Worm (Caenorhabditis elegans) whole organism, late embryonic: ENCODE measurements around the gene dph-7.

Source experiments
- C08G9.2 ChIP-seq: sonication (generic microtip); optimal IDR thresholded peaks from 2 replicates; lab custom pipeline; 2016; ENCODE audit warnings: mild to moderate bottlenecking, missing genetic modification characterization, moderate library complexity, missing compliant biosample characterization
- K02D7.2 ChIP-seq: sonication (generic microtip); optimal IDR thresholded peaks from 2 replicates; lab custom pipeline; 2017; ENCODE audit warnings: mild to moderate bottlenecking, missing genetic modification characterization, missing compliant biosample characterization
- T23F11.4 ChIP-seq: fragments of 200-800 bp; sonication (Bioruptor generic); optimal IDR thresholded peaks from 2 replicates; lab custom pipeline; 2018; ENCODE audit warnings: mild to moderate bottlenecking, missing genetic modification characterization, missing compliant biosample characterization
- Y22D7AL.16 ChIP-seq: sonication (generic microtip); optimal IDR thresholded peaks from 2 replicates; lab custom pipeline; 2016; ENCODE audit warnings: missing genetic modification characterization, missing compliant biosample characterization
- ahr-1 ChIP-seq: sonication (generic microtip); optimal IDR thresholded peaks from 2 replicates; lab custom pipeline; 2016; ENCODE audit warnings: missing genetic modification characterization, missing compliant biosample characterization
- ceh-18 ChIP-seq: sonication (generic microtip); optimal IDR thresholded peaks from 2 replicates; lab custom pipeline; 2016; ENCODE audit warnings: missing genetic modification characterization, missing compliant biosample characterization
- ceh-19 ChIP-seq: fragments of 200-800 bp; sonication (Bioruptor generic); optimal IDR thresholded peaks from 2 replicates; lab custom pipeline; 2018; ENCODE audit warnings: mild to moderate bottlenecking, missing genetic modification characterization, missing compliant biosample characterization
- ceh-2 ChIP-seq: sonication (generic microtip); optimal IDR thresholded peaks from 2 replicates; lab custom pipeline; 2016; ENCODE audit warnings: missing genotype, missing genetic modification characterization, missing compliant biosample characterization
- ceh-22 ChIP-seq: sonication (generic microtip); optimal IDR thresholded peaks from 2 replicates; lab custom pipeline; 2017; ENCODE audit warnings: missing biosample characterization, missing genetic modification characterization
- ceh-30 ChIP-seq: fragments of 150-350 bp; optimal IDR thresholded peaks from 2 replicates; lab custom pipeline; 2014; ENCODE audit warnings: missing biosample characterization, missing genetic modification characterization
- ceh-31 ChIP-seq: sonication (generic microtip); optimal IDR thresholded peaks from 2 replicates; lab custom pipeline; 2016; ENCODE audit warnings: missing genetic modification characterization, missing compliant biosample characterization
- ceh-34 ChIP-seq: sonication (generic microtip); optimal IDR thresholded peaks from 2 replicates; lab custom pipeline; 2016; ENCODE audit warnings: mild to moderate bottlenecking, missing genetic modification characterization, missing compliant biosample characterization
- ceh-48 ChIP-seq: sonication (generic microtip); optimal IDR thresholded peaks from 2 replicates; lab custom pipeline; 2016; ENCODE audit warnings: missing genetic modification characterization, inconsistent platforms, missing compliant biosample characterization
- ceh-6 ChIP-seq: fragments of 200-800 bp; sonication (Bioruptor generic); optimal IDR thresholded peaks from 2 replicates; lab custom pipeline; 2018; ENCODE audit warnings: mild to moderate bottlenecking, missing genetic modification characterization, missing compliant biosample characterization
- dve-1 ChIP-seq: sonication (generic microtip); optimal IDR thresholded peaks from 2 replicates; lab custom pipeline; 2017; ENCODE audit warnings: antibody characterized with exemption, mild to moderate bottlenecking, missing genetic modification characterization, missing compliant biosample characterization
- ets-4 ChIP-seq: sonication (generic microtip); optimal IDR thresholded peaks from 2 replicates; lab custom pipeline; 2016; ENCODE audit warnings: missing genetic modification characterization, missing compliant biosample characterization
- fkh-6 ChIP-seq: sonication (generic microtip); optimal IDR thresholded peaks from 2 replicates; lab custom pipeline; 2016; ENCODE audit warnings: missing genetic modification characterization, missing compliant biosample characterization
- gmeb-2 ChIP-seq: sonication (generic microtip); optimal IDR thresholded peaks from 2 replicates; lab custom pipeline; 2016; ENCODE audit warnings: missing genetic modification characterization, inconsistent platforms, missing compliant biosample characterization
- hlh-15 ChIP-seq: sonication (generic microtip); optimal IDR thresholded peaks from 2 replicates; lab custom pipeline; 2016; ENCODE audit warnings: missing genetic modification characterization, missing compliant biosample characterization
- hlh-30 ChIP-seq: sonication (generic microtip); optimal IDR thresholded peaks from 2 replicates; lab custom pipeline; 2017; ENCODE audit warnings: antibody characterized with exemption, missing genetic modification characterization, missing compliant biosample characterization; ENCODE audit not compliant: insufficient read depth
- hlh-6 ChIP-seq: sonication (generic microtip); optimal IDR thresholded peaks from 2 replicates; lab custom pipeline; 2016; ENCODE audit warnings: missing genotype, missing genetic modification characterization, missing compliant biosample characterization
- mec-3 ChIP-seq: sonication (generic microtip); optimal IDR thresholded peaks from 2 replicates; lab custom pipeline; 2016; ENCODE audit warnings: borderline replicate concordance, missing genetic modification characterization, missing compliant biosample characterization
- nhr-11 ChIP-seq: fragments of 150-350 bp; optimal IDR thresholded peaks from 2 replicates; lab custom pipeline; 2014; ENCODE audit warnings: missing biosample characterization, missing genetic modification characterization
- nhr-232 ChIP-seq: sonication (generic microtip); optimal IDR thresholded peaks from 2 replicates; lab custom pipeline; 2016; ENCODE audit warnings: missing genetic modification characterization, missing compliant biosample characterization
- npax-4 ChIP-seq: sonication (generic microtip); optimal IDR thresholded peaks from 2 replicates; lab custom pipeline; 2016; ENCODE audit warnings: missing genetic modification characterization, missing compliant biosample characterization
- odd-2 ChIP-seq: sonication (generic microtip); optimal IDR thresholded peaks from 2 replicates; lab custom pipeline; 2017; ENCODE audit warnings: antibody characterized with exemption, mild to moderate bottlenecking, missing genetic modification characterization, missing compliant biosample characterization
- pax-1 ChIP-seq: fragments of 150-350 bp; optimal IDR thresholded peaks from 2 replicates; lab custom pipeline; 2014; ENCODE audit warnings: missing biosample characterization, missing genetic modification characterization
- pha-2 ChIP-seq: sonication (generic microtip); optimal IDR thresholded peaks from 2 replicates; lab custom pipeline; 2017; ENCODE audit warnings: mild to moderate bottlenecking, missing genetic modification characterization, missing compliant biosample characterization
- pha-4 ChIP-seq: fragments of 150-350 bp; optimal IDR thresholded peaks from 2 replicates; lab custom pipeline; 2018; ENCODE audit warnings: missing biosample characterization, missing genetic modification reagents, missing genetic modification characterization
- pqm-1 ChIP-seq: sonication (generic microtip); optimal IDR thresholded peaks from 2 replicates; lab custom pipeline; 2016; ENCODE audit warnings: missing genetic modification characterization, missing compliant biosample characterization
- ref-2 ChIP-seq: sonication (generic microtip); optimal IDR thresholded peaks from 2 replicates; lab custom pipeline; 2016; ENCODE audit warnings: missing genetic modification characterization, missing compliant biosample characterization
- rnt-1 ChIP-seq: sonication (generic microtip); optimal IDR thresholded peaks from 2 replicates; lab custom pipeline; 2016; ENCODE audit warnings: missing genetic modification characterization, missing compliant biosample characterization
- sox-2 ChIP-seq: fragments of 200-800 bp; sonication (Bioruptor generic); IDR thresholded peaks from 2 replicates; pipeline ENCODE4 v1.3.6; 2022; ENCODE audit warnings: missing genetic modification reagents, missing genetic modification characterization, missing compliant biosample characterization
- sox-4 ChIP-seq: sonication (generic microtip); optimal IDR thresholded peaks from 2 replicates; lab custom pipeline; 2017; ENCODE audit warnings: mild to moderate bottlenecking, missing genetic modification characterization, inconsistent platforms, missing compliant biosample characterization
- syd-9 ChIP-seq: sonication (generic microtip); optimal IDR thresholded peaks from 2 replicates; lab custom pipeline; 2016; ENCODE audit warnings: mild to moderate bottlenecking, missing genetic modification characterization, moderate library complexity, missing compliant biosample characterization
- tbx-2 ChIP-seq: sonication (generic microtip); optimal IDR thresholded peaks from 2 replicates; lab custom pipeline; 2016; ENCODE audit warnings: missing genetic modification characterization, missing compliant biosample characterization
- ttx-3 ChIP-seq: sonication (generic microtip); optimal IDR thresholded peaks from 2 replicates; lab custom pipeline; 2016; ENCODE audit warnings: missing genetic modification reagents, missing genetic modification characterization, missing compliant biosample characterization
- unc-55 ChIP-seq: sonication (generic microtip); optimal IDR thresholded peaks from 2 replicates; lab custom pipeline; 2017; ENCODE audit warnings: missing biosample characterization, missing genetic modification reagents, missing genetic modification characterization
- ztf-16 ChIP-seq: sonication (generic microtip); optimal IDR thresholded peaks from 2 replicates; lab custom pipeline; 2017; ENCODE audit warnings: missing genetic modification characterization, missing compliant biosample characterization

The dph-7 gene

ce11 chrIII:13275784-13276183, 39.1 kb upstream of the dph-7 start (continued):
- TF ChIP-seq syd-9 (tag; lab: Kevin White, UChicago): no peak
- TF ChIP-seq ceh-19 (GFP tag; lab: Kevin White, UChicago): peak; percentile 47
- no peak for TF ChIP-seq sox-4 (tag; lab: Kevin White, UChicago)
- TF ChIP-seq C08G9.2 (tag; lab: Kevin White, UChicago): no peak
- no peak for TF ChIP-seq T23F11.4 (GFP tag; lab: Kevin White, UChicago)
- no peak for TF ChIP-seq unc-55 (GFP tag; lab: Kevin White, UChicago)
- TF ChIP-seq ceh-34 (tag; lab: Kevin White, UChicago): no peak
- peak; percentile 10 for TF ChIP-seq fkh-6 (tag; lab: Kevin White, UChicago)
- TF ChIP-seq pax-1 (tag; lab: Kevin White, UChicago): no peak
- TF ChIP-seq ref-2 (tag; lab: Kevin White, UChicago): peak; percentile 16
- TF ChIP-seq ceh-18: peak; percentile 59
- no peak for TF ChIP-seq pha-4 (tag; lab: Kevin White, UChicago)
- no peak for TF ChIP-seq nhr-232 (tag; lab: Kevin White, UChicago)
- no peak for TF ChIP-seq Y22D7AL.16
- no peak for TF ChIP-seq nhr-11 (tag; lab: Kevin White, UChicago)
- no peak for TF ChIP-seq ceh-22 (tag; lab: Kevin White, UChicago)
- peak; percentile 76 for TF ChIP-seq tbx-2
- no peak for TF ChIP-seq npax-4 (tag; lab: Kevin White, UChicago)
- TF ChIP-seq ets-4 (tag; lab: Kevin White, UChicago): no peak
- no peak for TF ChIP-seq hlh-15 (tag; lab: Kevin White, UChicago)
- TF ChIP-seq rnt-1 (tag; lab: Kevin White, UChicago): no peak
- no peak for TF ChIP-seq sox-2 (GFP tag; lab: Robert Waterston, UW)
- TF ChIP-seq, all 69 proteins: peak for 13

- TF ChIP-seq ahr-1 (tag; lab: Kevin White, UChicago): no peak
- TF ChIP-seq sox-2 (GFP tag; lab: Robert Waterston, UW): no peak
- TF ChIP-seq odd-2: no peak
- no peak for TF ChIP-seq ttx-3
- no peak for TF ChIP-seq sox-4 (tag; lab: Kevin White, UChicago)
- TF ChIP-seq nhr-232 (tag; lab: Kevin White, UChicago): no peak
- no peak for TF ChIP-seq pha-2 (tag; lab: Kevin White, UChicago)
- TF ChIP-seq hlh-6: no peak
- no peak for TF ChIP-seq pax-1 (tag; lab: Kevin White, UChicago)
- no peak for TF ChIP-seq ceh-48
- TF ChIP-seq ceh-31 (tag; lab: Kevin White, UChicago): no peak
- TF ChIP-seq ceh-19 (GFP tag; lab: Kevin White, UChicago): no peak
- TF ChIP-seq dve-1 (tag; lab: Kevin White, UChicago): no peak
- no peak for TF ChIP-seq ceh-6
- no peak for TF ChIP-seq gmeb-2 (tag; lab: Kevin White, UChicago)
- TF ChIP-seq hlh-30 (tag; lab: Kevin White, UChicago): no peak
- TF ChIP-seq mec-3 (tag; lab: Kevin White, UChicago): no peak
- TF ChIP-seq T23F11.4 (GFP tag; lab: Kevin White, UChicago): no peak
- TF ChIP-seq nhr-11 (tag; lab: Kevin White, UChicago): no peak
Observed at ce11 chrIII:13276958-13277357, 38.0 kb upstream of the dph-7 start, which contains the start of gene unc-64. Gene unc-64, plus strand, starts transcription at chrIII:13277258.

- TF ChIP-seq ztf-16 (tag; lab: Kevin White, UChicago) (no peak), K02D7.2 (tag; lab: Kevin White, UChicago) (no peak), hlh-15 (tag; lab: Kevin White, UChicago) (no peak), ceh-30 (tag; lab: Kevin White, UChicago) (no peak), hlh-6 (no peak), ceh-2 (no peak), pqm-1 (tag; lab: Kevin White, UChicago) (no peak)
Observed at ce11 chrIII:13277881-13278500, 36.9 kb upstream of the dph-7 start.
